Fruit fly (Drosophila melanogaster): ENCODE data around the gene boss.

Gene boss

dm6 chr3R:25996197-25997005 is 34.6 kb downstream of the boss start, which contains the start of gene CG43116 (continued):
- TF ChIP-seq Sox100B (GFP tag; optimal IDR thresholded peaks at IDR 0.05) (no peak), onecut (GFP tag; IDR thresholded peaks at IDR 0.05) (peak; percentile 84), repo (GFP tag; optimal IDR thresholded peaks at IDR 0.05) (no peak), CG14667 (GFP tag; IDR thresholded peaks at IDR 0.05) (peak; percentile 78), CG11093 (GFP tag; IDR thresholded peaks at IDR 0.05) (peak; percentile 73; the same call in 2 of the 3 replicates), CG17385 (GFP tag; optimal IDR thresholded peaks at IDR 0.05) (peak; percentile 78), salm (tag; optimal IDR thresholded peaks at IDR 0.05) (peak; percentile 85), oc (tag; optimal IDR thresholded peaks at IDR 0.05) (peak; percentile 91), CG5180 (GFP tag; optimal IDR thresholded peaks at IDR 0.05) (no peak), CG8765 (GFP tag; IDR thresholded peaks at IDR 0.05) (peak; percentile 94), CG18476 (GFP tag; optimal IDR thresholded peaks at IDR 0.05) (peak; percentile 76), z (GFP tag; IDR thresholded peaks at IDR 0.05) (peak; percentile 60; the same call in 1 of the 3 replicates), ato (GFP tag; IDR thresholded peaks at IDR 0.05; ENCODE audit: partially characterized antibody) (no peak), grau (tag; optimal IDR thresholded peaks at IDR 0.05) (peak; percentile 85), gce (GFP tag; IDR thresholded peaks at IDR 0.05) (peak; percentile 80; the same call in 2 of the 3 replicates), NfI (GFP tag; optimal IDR thresholded peaks at IDR 0.05) (no peak), pzg (GFP tag; optimal IDR thresholded peaks at IDR 0.05) (no peak), H15 (GFP tag; IDR thresholded peaks at IDR 0.05) (peak; percentile 78), Xrp1 (GFP tag; IDR thresholded peaks at IDR 0.05) (peak; percentile 98), CoRest (tag; optimal IDR thresholded peaks at IDR 0.05) (peak; percentile 89), CG43689 (GFP tag; IDR thresholded peaks at IDR 0.05) (peak; percentile 37; the same call in 1 of the 2 replicates), CG12155 (GFP tag; optimal IDR thresholded peaks at IDR 0.05) (peak; percentile 69), ash1 (GFP tag; optimal IDR thresholded peaks at IDR 0.05) (no peak), CG11398 (GFP tag; optimal IDR thresholded peaks at IDR 0.05) (peak; percentile 35), Hand (GFP tag; optimal IDR thresholded peaks at IDR 0.05) (peak; percentile 9), CG3407 (GFP tag; optimal IDR thresholded peaks at IDR 0.05) (peak; percentile 89), CG33557 (GFP tag; optimal IDR thresholded peaks at IDR 0.05) (peak; percentile 97), zf30C (GFP tag; optimal IDR thresholded peaks at IDR 0.05) (peak; percentile 99), CG8290 (GFP tag; optimal IDR thresholded peaks at IDR 0.05) (peak; percentile 93), CG8290 (tag; optimal IDR thresholded peaks at IDR 0.05) (peak in 1 of 2 experiments; percentile 82), CG4730 (GFP tag; IDR thresholded peaks at IDR 0.05) (peak; percentile 70; the same call in 1 of the 2 replicates), Nf-YB (GFP tag; optimal IDR thresholded peaks at IDR 0.05) (peak; percentile 82), Sry-δ (GFP tag; optimal IDR thresholded peaks at IDR 0.05) (no peak), chm (GFP tag; IDR thresholded peaks at IDR 0.05) (peak; percentile 87), Fer2 (tag; optimal IDR thresholded peaks at IDR 0.05) (no peak), Lim3 (GFP tag; IDR thresholded peaks at IDR 0.05) (peak; percentile 48), HHEX (GFP tag; optimal IDR thresholded peaks at IDR 0.05) (peak; percentile 57), CG2712 (tag; optimal IDR thresholded peaks at IDR 0.05) (peak; percentile 97), scrt (GFP tag; optimal IDR thresholded peaks at IDR 0.05) (no peak), jigr1 (GFP tag; IDR thresholded peaks at IDR 0.05) (0 out of 3 replicates have a peak, but pooled peaks have one; percentile 14), run (tag; optimal IDR thresholded peaks at IDR 0.05) (peak; percentile 62), CG9932 (GFP tag; IDR thresholded peaks at IDR 0.05) (no peak), CG14441 (GFP tag; IDR thresholded peaks at IDR 0.05) (peak; percentile 53), NK7.1 (GFP tag; optimal IDR thresholded peaks at IDR 0.05) (peak; percentile 48), CG10366 (GFP tag; IDR thresholded peaks at IDR 0.05) (peak; percentile 52; the same call in 1 of the 2 replicates), CG4328 (GFP tag; optimal IDR thresholded peaks at IDR 0.05) (peak; percentile 32), Hsf (GFP tag; optimal IDR thresholded peaks at IDR 0.05) (peak; percentile 82), CG7372 (GFP tag; IDR thresholded peaks at IDR 0.05) (peak; percentile 48; the same call in 1 of the 2 replicates), lmd (GFP tag; IDR thresholded peaks at IDR 0.05) (peak; percentile 84)
